Worm (Caenorhabditis elegans): ENCODE results near the gene ugt-23.
A peak's percentile ranks its signal among the peaks of the same experiment; 100 is the strongest.

The ugt-23 gene

DNA sequence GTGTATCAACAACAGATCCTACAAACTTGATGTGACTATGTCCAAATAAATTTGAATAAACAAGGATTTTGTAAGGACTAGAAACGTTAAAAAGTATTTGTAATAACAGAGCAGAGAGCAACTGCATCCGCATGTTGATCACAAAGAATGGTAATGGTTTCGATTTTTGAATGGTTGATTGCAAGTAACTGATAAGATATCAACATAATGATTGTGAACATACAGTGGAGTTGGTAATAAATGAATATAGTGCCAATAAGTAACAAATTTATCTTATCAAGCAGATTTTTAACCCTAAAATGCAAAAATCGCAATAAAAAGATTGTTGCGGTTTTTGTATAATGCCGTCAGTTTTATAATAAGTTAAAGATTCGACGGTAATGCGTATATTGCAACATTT is at the start of gene ugt-23:
ugt-23 (minus strand) TSS at position 212 of the 400 bp plus-strand sequence.
- TF ChIP-seq unc-62 (GFP tag; optimal IDR thresholded peaks at IDR 0.05 in 1 of 2) (no peak), unc-62 (tag; optimal IDR thresholded peaks at IDR 0.05) (no peak), pqm-1 (tag; optimal IDR thresholded peaks at IDR 0.05) (peak; percentile 89), php-3 (GFP tag; IDR thresholded peaks at IDR 0.05) (0 out of 2 replicates have a peak, but pooled peaks have one; percentile 29), nhr-28 (tag; optimal IDR thresholded peaks at IDR 0.05) (peak; percentile 63), daf-16 (GFP tag; optimal IDR thresholded peaks at IDR 0.05) (no peak), daf-16 (tag; optimal IDR thresholded peaks at IDR 0.05) (peak; percentile 72), dve-1 (tag; optimal IDR thresholded peaks at IDR 0.05; ENCODE audit: insufficient read depth) (peak; percentile 31)

DNA sequence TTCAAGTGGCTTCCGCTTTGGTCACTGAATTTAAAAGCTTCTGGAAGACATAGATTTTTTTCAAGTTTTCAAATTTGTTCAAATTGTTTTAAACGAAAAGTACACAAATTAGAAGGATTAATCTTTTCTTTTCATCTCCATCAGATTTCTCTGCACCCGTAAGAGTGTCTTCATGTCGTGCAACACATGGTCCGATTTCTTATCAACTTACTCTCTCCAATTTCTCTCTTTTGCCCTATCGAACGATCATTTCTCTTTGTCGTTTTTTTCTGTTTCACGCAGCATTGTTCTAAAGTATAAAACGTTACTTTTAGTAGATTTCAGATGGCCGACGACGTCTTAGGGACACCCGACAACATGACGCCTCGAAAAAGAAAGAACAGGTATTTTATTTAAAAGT is 40.3 kb upstream of the ugt-23 start, which contains the start of gene pssy-1:
pssy-1 (plus strand) TSS at position 318 of the 400 bp plus-strand sequence.
- TF ChIP-seq sdz-12 (GFP tag; optimal IDR thresholded peaks at IDR 0.05) (no peak), T20F7.1 (GFP tag; optimal IDR thresholded peaks at IDR 0.05) (no peak), daf-19 (GFP tag; conservative IDR thresholded peaks at IDR 0.05) (no peak), set-16 (GFP tag; IDR thresholded peaks at IDR 0.05) (no peak), daf-12 (tag; optimal IDR thresholded peaks at IDR 0.05) (no peak), ctbp-1 (GFP tag; IDR thresholded peaks at IDR 0.05) (no peak), vab-7 (GFP tag; IDR thresholded peaks at IDR 0.05) (no peak), Y75B8A.6 (GFP tag; IDR thresholded peaks at IDR 0.05) (no peak)

DNA sequence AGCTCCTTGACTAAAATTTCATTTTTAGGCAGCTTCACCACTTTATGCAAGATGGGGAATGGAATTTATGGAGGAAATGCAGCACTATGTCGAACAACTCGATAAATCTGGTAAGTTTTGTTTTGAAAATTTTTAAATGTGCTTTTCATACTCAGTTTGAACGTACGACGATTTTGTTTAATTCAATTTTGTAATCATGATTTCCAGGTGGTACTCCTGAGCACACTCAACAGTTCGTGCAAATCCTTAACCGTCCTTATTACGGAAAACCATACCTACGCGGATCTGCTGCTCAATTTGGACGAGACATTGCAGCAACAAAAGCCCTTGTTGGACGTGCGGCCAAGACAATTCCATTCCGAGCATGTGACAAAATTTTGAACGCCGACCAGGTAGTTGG is 37.6 kb upstream of the ugt-23 start:
- TF ChIP-seq mdt-29 (GFP tag; IDR thresholded peaks at IDR 0.05) (no peak), aha-1 (tag) (peak; percentile 22), fos-1 (tag; optimal IDR thresholded peaks at IDR 0.05) (no peak), ZK337.2 (GFP tag; IDR thresholded peaks at IDR 0.05) (no peak), unc-62 (GFP tag; optimal IDR thresholded peaks at IDR 0.05 in 1 of 2) (peak in 1 of 2 experiments; percentile 92), unc-62 (tag; optimal IDR thresholded peaks at IDR 0.05) (no peak)

DNA sequence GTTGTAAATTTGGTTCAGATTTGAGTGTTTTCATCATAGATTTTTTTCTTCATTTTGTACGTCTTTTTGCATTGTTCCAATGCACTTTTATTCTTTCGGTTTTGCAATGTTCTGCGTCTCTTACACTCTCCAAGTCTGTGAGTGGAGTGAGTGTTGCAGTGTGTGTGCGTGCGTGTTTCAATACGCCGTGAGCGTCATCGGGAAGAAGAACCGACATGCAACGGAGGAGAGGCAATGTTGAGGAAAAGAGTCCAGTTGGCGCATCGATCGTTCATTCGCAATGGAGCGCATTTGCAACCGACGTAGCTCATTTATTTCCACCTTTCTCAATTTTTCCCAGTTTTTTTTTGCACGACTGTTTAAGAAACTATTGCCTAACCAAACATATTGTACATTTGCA is 33.6 kb upstream of the ugt-23 start, which contains the start of gene ZC506.1:
ZC506.1 (plus strand) TSS at position 400 of the 400 bp plus-strand sequence.
- TF ChIP-seq skn-1 (tag; optimal IDR thresholded peaks at IDR 0.05) (no peak), gei-8 (GFP tag; optimal IDR thresholded peaks at IDR 0.05) (peak; percentile 22), hif-1 (tag; optimal IDR thresholded peaks at IDR 0.05) (peak; percentile 32 to 91), ama-1 (optimal IDR thresholded peaks at IDR 0.05) (peak; percentile 34), ceh-44 (GFP tag; IDR thresholded peaks at IDR 0.05) (no peak), nhr-77 (tag; optimal IDR thresholded peaks at IDR 0.05) (peak; percentile 95), F10B5.3 (tag; optimal IDR thresholded peaks at IDR 0.05) (peak; percentile 65), rbr-2 (tag; optimal IDR thresholded peaks at IDR 0.05) (peak; percentile 97), lin-39 (tag; optimal IDR thresholded peaks at IDR 0.05) (no peak), attf-4 (tag; optimal IDR thresholded peaks at IDR 0.05) (no peak), cey-2 (tag; optimal IDR thresholded peaks at IDR 0.05; ENCODE audit: borderline replicate concordance, insufficient read depth) (no peak), daf-19 (GFP tag; conservative IDR thresholded peaks at IDR 0.05) (no peak), Y5F2A.4 (GFP tag; optimal IDR thresholded peaks at IDR 0.05) (no peak), lin-15B (tag; optimal IDR thresholded peaks at IDR 0.05) (no peak), mxl-3 (GFP tag; optimal IDR thresholded peaks at IDR 0.05) (peak; percentile 94), tra-1 (GFP tag; IDR thresholded peaks at IDR 0.05) (peak; percentile 93), mes-2 (tag; optimal IDR thresholded peaks at IDR 0.05; ENCODE audit: poor library complexity, severe bottlenecking) (peak; percentile 93), madf-5 (GFP tag; IDR thresholded peaks at IDR 0.05) (no peak), dmd-6 (GFP tag; IDR thresholded peaks at IDR 0.05) (peak; percentile 89), aha-1 (tag) (peak; percentile 99), lin-13 (GFP tag; optimal IDR thresholded peaks at IDR 0.05) (peak; percentile 95), R02D3.7 (tag; optimal IDR thresholded peaks at IDR 0.05) (no peak), ceh-32 (tag; optimal IDR thresholded peaks at IDR 0.05; ENCODE audit: poor library complexity) (no peak), F37D6.2 (tag; optimal IDR thresholded peaks at IDR 0.05) (peak; percentile 83), ZK337.2 (GFP tag; IDR thresholded peaks at IDR 0.05) (no peak), ztf-11 (tag; optimal IDR thresholded peaks at IDR 0.05) (no peak), hmg-1.1 (GFP tag; IDR thresholded peaks at IDR 0.05) (peak; percentile 97), daf-8 (GFP tag; IDR thresholded peaks at IDR 0.05) (no peak), F26F4.8 (GFP tag; conservative IDR thresholded peaks at IDR 0.05) (no peak), zfp-3 (GFP tag; conservative IDR thresholded peaks at IDR 0.05) (peak; percentile 79)
